Worm (Caenorhabditis elegans): Measurements from ENCODE around the gene F46B6.2.

F46B6.2 gene

ce11 chrV:9779418-9779817 lies 7.3 kb downstream of the F46B6.2 start, which contains the start of gene F46B6.4:
Gene F46B6.4, minus strand, starts transcription at chrV:9779518.
- TF ChIP-seq ceh-24 (tag; optimal IDR thresholded peaks at IDR 0.05) = no peak
- no peak for TF ChIP-seq hlh-13 (GFP tag; optimal IDR thresholded peaks at IDR 0.05)
- no peak for TF ChIP-seq lin-11 (tag; optimal IDR thresholded peaks at IDR 0.05)
- TF ChIP-seq ref-2 (tag; optimal IDR thresholded peaks at IDR 0.05) = no peak
- no peak for TF ChIP-seq ttx-3 (tag; optimal IDR thresholded peaks at IDR 0.05)
- no peak for TF ChIP-seq mec-3 (tag; optimal IDR thresholded peaks at IDR 0.05; ENCODE audit: borderline replicate concordance)
- no peak for TF ChIP-seq ceh-22 (tag; optimal IDR thresholded peaks at IDR 0.05)
- TF ChIP-seq T23F11.4 (GFP tag; optimal IDR thresholded peaks at IDR 0.05) = no peak
- TF ChIP-seq gmeb-2 (tag; optimal IDR thresholded peaks at IDR 0.05) = no peak
- no peak for TF ChIP-seq hlh-15 (tag; optimal IDR thresholded peaks at IDR 0.05)
- TF ChIP-seq hlh-6 (tag; optimal IDR thresholded peaks at IDR 0.05) = no peak
- no peak for TF ChIP-seq fax-1 (tag; optimal IDR thresholded peaks at IDR 0.05)
- TF ChIP-seq hlh-30 (tag; optimal IDR thresholded peaks at IDR 0.05; ENCODE audit: insufficient read depth) = no peak
- no peak for TF ChIP-seq ceh-30 (tag; optimal IDR thresholded peaks at IDR 0.05)
- TF ChIP-seq ceh-34 (tag; optimal IDR thresholded peaks at IDR 0.05) = no peak
- TF ChIP-seq unc-86 (tag; optimal IDR thresholded peaks at IDR 0.05) = no peak
- TF ChIP-seq fkh-6 (tag; optimal IDR thresholded peaks at IDR 0.05) = no peak
- TF ChIP-seq pax-1 (tag; optimal IDR thresholded peaks at IDR 0.05) = no peak

- no peak for TF ChIP-seq sox-4 (tag; optimal IDR thresholded peaks at IDR 0.05)
- TF ChIP-seq elt-4 (tag; optimal IDR thresholded peaks at IDR 0.05) = no peak
- no peak for TF ChIP-seq rnt-1 (tag; optimal IDR thresholded peaks at IDR 0.05)
- no peak for TF ChIP-seq C38D4.7 (GFP tag; optimal IDR thresholded peaks at IDR 0.05)
Measured at ce11 chrV:9782045-9782444, 10.0 kb downstream of the F46B6.2 start.

DNA sequence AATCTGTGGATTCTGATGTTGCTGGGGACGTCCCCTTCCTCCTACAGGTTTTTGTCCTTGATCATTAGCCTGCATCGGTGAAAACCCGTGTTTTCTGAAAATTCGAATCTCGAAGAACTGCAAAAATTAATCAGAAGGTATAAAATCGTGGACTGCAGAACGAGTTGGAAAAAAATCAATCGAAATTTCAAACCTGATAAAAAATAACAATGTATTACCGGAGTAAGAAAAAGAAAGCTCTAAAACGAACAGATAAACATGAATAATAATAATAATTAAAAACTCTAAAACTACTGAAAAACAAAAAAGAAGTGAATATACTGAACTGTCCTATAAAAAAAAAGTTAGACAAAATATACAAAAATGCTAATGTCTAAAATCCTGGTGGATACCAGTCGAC lies 10.9 kb downstream of the F46B6.2 start, which contains the start of gene F46B6.5:
Gene F46B6.5, minus strand, starts transcription at position 101 of the 400 bp plus-strand sequence.
- TF ChIP-seq che-1 (tag; optimal IDR thresholded peaks at IDR 0.05) = no peak
- TF ChIP-seq tbx-2 (tag; optimal IDR thresholded peaks at IDR 0.05) = no peak
- no peak for TF ChIP-seq rnt-1 (tag; optimal IDR thresholded peaks at IDR 0.05)
- no peak for TF ChIP-seq ceh-30 (tag; optimal IDR thresholded peaks at IDR 0.05)
- no peak for TF ChIP-seq hlh-6 (tag; optimal IDR thresholded peaks at IDR 0.05)
- no peak for TF ChIP-seq ceh-22 (tag; optimal IDR thresholded peaks at IDR 0.05)
- TF ChIP-seq ref-2 (tag; optimal IDR thresholded peaks at IDR 0.05) = no peak
- TF ChIP-seq dve-1 (tag; optimal IDR thresholded peaks at IDR 0.05) = no peak
- TF ChIP-seq fkh-6 (tag; optimal IDR thresholded peaks at IDR 0.05) = no peak
- no peak for TF ChIP-seq ceh-34 (tag; optimal IDR thresholded peaks at IDR 0.05)
- no peak for TF ChIP-seq mec-3 (tag; optimal IDR thresholded peaks at IDR 0.05; ENCODE audit: borderline replicate concordance)
- TF ChIP-seq C08G9.2 (tag; optimal IDR thresholded peaks at IDR 0.05) = no peak
- no peak for TF ChIP-seq hlh-8 (tag; optimal IDR thresholded peaks at IDR 0.05)
- no peak for TF ChIP-seq K02D7.2 (tag; optimal IDR thresholded peaks at IDR 0.05)
- no peak for TF ChIP-seq odd-2 (tag; optimal IDR thresholded peaks at IDR 0.05)
- TF ChIP-seq ets-4 (tag; optimal IDR thresholded peaks at IDR 0.05) = no peak
- TF ChIP-seq ceh-31 (tag; optimal IDR thresholded peaks at IDR 0.05) = no peak
- TF ChIP-seq ceh-48 (tag; optimal IDR thresholded peaks at IDR 0.05) = no peak

- TF ChIP-seq dmd-4 (tag; optimal IDR thresholded peaks at IDR 0.05; ENCODE audit: borderline replicate concordance) (no peak), tbx-2 (tag; optimal IDR thresholded peaks at IDR 0.05) (no peak), syd-9 (tag; optimal IDR thresholded peaks at IDR 0.05) (no peak), hlh-30 (tag; optimal IDR thresholded peaks at IDR 0.05; ENCODE audit: insufficient read depth) (no peak), hlh-8 (tag; optimal IDR thresholded peaks at IDR 0.05) (no peak)
Measured at ce11 chrV:9784215-9784614, 12.1 kb downstream of the F46B6.2 start.

DNA sequence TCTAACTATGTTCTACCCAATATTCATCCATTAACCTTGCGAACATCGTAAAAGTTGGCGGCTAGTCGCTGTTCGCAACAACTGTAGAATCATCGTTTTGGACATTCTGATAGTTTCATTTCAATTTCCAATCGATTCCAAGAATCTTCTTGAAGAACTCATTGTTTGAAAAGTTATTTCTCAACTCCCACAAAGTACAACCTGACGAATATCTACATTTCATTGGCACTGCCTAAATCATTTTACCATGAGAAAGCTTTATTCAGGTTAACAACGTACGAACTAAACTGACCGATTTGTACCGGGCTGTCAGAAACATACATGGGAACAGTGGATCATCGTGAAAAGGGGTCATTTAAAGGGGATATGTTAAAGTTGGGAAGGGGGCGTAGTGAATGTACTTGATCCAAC lies 14.6 kb downstream of the F46B6.2 start, which contains the start of gene F46B6.6:
Gene F46B6.6, minus strand, starts transcription at position 148 of the 411 bp plus-strand sequence.
- TF ChIP-seq ref-2 (tag; optimal IDR thresholded peaks at IDR 0.05) = no peak
- no peak for TF ChIP-seq tbx-2 (tag; optimal IDR thresholded peaks at IDR 0.05)
- TF ChIP-seq unc-3 (GFP tag; conservative IDR thresholded peaks at IDR 0.05) = no peak
- TF ChIP-seq unc-3 (tag; optimal IDR thresholded peaks at IDR 0.05) = no peak
- no peak for TF ChIP-seq K09A11.1 (tag; optimal IDR thresholded peaks at IDR 0.05; ENCODE audit: insufficient read depth)
- no peak for TF ChIP-seq ceh-45 (GFP tag; IDR thresholded peaks at IDR 0.05)
- no peak for TF ChIP-seq T23F11.4 (GFP tag; optimal IDR thresholded peaks at IDR 0.05)
- TF ChIP-seq ceh-19 (GFP tag; optimal IDR thresholded peaks at IDR 0.05) = no peak
- TF ChIP-seq ceh-9 (tag; optimal IDR thresholded peaks at IDR 0.05) = no peak
- no peak for TF ChIP-seq ceh-34 (tag; optimal IDR thresholded peaks at IDR 0.05)
- no peak for TF ChIP-seq gmeb-2 (tag; optimal IDR thresholded peaks at IDR 0.05)
- TF ChIP-seq ceh-30 (tag; optimal IDR thresholded peaks at IDR 0.05) = no peak
- no peak for TF ChIP-seq odd-2 (tag; optimal IDR thresholded peaks at IDR 0.05)
- no peak for TF ChIP-seq che-1 (tag; optimal IDR thresholded peaks at IDR 0.05)

Data from whole organism, late embryonic.